Worm (Caenorhabditis elegans): ENCODE results near the gene M04D8.7.

DNA sequence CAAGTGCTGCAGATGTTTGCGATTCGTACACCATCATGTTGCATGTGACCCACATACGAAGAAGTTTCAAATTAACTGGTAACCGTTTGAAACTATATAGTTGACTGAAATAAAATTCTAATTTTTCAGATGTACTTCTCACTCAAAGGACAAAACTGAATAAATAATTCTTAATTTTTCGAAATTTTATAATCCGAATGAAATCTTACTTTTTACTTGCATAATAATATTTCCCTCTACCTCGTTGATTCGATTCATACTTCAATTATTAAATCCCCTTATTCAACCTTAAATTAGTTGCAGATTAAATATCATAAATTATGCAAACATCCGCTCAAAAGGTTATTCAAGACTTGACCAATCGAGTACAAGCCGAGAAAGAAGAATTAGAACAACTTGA, 48.7 kb downstream of the M04D8.7 start, which contains the start of gene T16H12.2:
- TF ChIP-seq nhr-23 (tag; optimal IDR thresholded peaks at IDR 0.05) (no peak), elt-1 (tag; optimal IDR thresholded peaks at IDR 0.05) (no peak), nhr-28 (tag; optimal IDR thresholded peaks at IDR 0.05) (no peak), pqm-1 (tag; optimal IDR thresholded peaks at IDR 0.05) (no peak), unc-39 (tag; optimal IDR thresholded peaks at IDR 0.05) (no peak), nhr-77 (tag; optimal IDR thresholded peaks at IDR 0.05) (no peak), jun-1 (tag; optimal IDR thresholded peaks at IDR 0.05) (no peak), ztf-11 (tag; optimal IDR thresholded peaks at IDR 0.05) (no peak), fkh-10 (GFP tag; optimal IDR thresholded peaks at IDR 0.05) (no peak)
